Worm (Caenorhabditis elegans): ENCODE data around the gene T10B5.8.

Gene T10B5.8

DNA sequence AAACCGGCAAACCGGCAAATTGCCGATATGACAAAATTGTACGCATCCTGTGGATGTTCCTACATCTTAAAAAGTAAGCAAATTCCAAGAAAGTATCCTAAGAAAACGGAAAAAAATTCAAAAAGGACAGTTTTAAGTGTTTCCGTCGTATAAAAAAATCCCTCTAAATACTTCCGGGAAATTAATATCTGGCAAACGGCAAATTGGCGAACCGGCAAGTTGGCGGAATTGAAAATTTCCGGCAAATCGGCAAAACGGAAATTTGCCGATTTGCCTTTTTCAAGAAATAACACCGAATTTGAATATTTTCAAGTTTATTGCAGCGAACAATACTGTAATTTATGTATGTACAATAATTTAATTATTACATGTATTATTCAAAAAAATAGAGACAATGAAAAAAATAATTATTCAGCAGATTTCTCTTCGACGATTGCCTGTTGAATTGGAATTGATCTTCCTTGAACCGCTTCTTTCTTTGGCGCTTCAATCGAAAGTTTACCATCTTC is 37.8 kb upstream of the T10B5.8 start (continued):
- TF ChIP-seq ama-1 (optimal IDR thresholded peaks at IDR 0.05) (peak; percentile 38), ama-1 (GFP tag; optimal IDR thresholded peaks at IDR 0.05) (no peak), egrh-3 (GFP tag; IDR thresholded peaks at IDR 0.05) (no peak), nhr-179 (tag; optimal IDR thresholded peaks at IDR 0.05) (no peak), F37B4.10 (GFP tag; IDR thresholded peaks at IDR 0.05) (no peak), C17E4.6 (GFP tag; IDR thresholded peaks at IDR 0.05) (no peak), ets-4 (GFP tag; optimal IDR thresholded peaks at IDR 0.05) (no peak), chd-7 (tag; optimal IDR thresholded peaks at IDR 0.05) (no peak), dpff-1 (tag; optimal IDR thresholded peaks at IDR 0.05) (no peak)

DNA sequence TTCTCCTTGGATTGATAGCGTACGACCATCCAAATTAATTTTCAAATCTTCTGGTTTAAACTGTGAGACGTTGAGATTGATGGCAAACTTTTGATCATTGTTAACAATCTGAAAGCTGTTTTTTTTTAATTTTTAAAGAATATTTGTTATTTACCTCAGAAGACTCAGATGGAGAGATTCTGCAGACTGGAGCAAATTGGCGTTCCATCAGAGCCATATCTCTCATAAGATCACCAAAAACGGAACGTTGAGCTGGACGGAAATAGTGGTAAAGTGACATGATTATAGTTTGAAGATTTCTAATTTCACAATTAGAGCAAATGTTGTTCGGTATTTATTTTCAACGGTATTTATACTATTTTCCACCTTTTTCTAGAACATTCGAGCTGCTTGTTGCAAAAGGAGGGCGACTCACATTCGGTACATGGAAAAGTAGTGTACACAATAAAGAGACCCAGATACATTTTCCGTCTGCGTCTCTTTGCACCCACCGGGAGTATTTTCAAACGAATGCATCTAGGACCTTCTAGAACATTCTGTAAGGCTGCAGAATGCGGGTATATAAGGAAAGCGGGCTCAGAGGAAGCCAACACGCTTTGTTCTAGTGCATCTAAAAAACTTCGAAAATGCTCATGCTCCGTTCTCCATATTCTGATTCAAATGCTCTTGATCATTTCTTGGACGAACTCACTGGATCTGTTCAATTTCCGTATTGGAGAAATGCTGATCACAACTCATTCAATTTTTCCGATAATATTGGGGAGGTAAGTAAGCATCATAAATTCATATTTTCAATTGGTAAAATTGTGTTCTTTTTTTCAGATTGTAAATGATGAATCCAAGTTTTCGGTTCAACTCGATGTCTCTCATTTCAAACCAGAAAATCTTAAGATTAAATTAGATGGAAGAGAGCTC is 36.9 kb upstream of the T10B5.8 start, which contains the start of the genes hsp-16.2 and hsp-16.41:
hsp-16.2 (minus strand) TSS at position 313 of the 915 bp plus-strand sequence.
hsp-16.41 (plus strand) TSS at position 534 of the 915 bp plus-strand sequence.
- no peak for TF ChIP-seq ceh-100 (GFP tag; IDR thresholded peaks at IDR 0.05)
- TF ChIP-seq die-1 (tag; optimal IDR thresholded peaks at IDR 0.05) = no peak
- peak; percentile 94 for TF ChIP-seq hmg-1.2 (GFP tag; IDR thresholded peaks at IDR 0.05)
- TF ChIP-seq ZK185.1 (tag; optimal IDR thresholded peaks at IDR 0.05; ENCODE audit: poor library complexity, severe bottlenecking) = no peak
- no peak for TF ChIP-seq F23B12.7 (tag; optimal IDR thresholded peaks at IDR 0.05; ENCODE audit: insufficient read depth)
- peak; percentile 23 for TF ChIP-seq ceh-27 (GFP tag; optimal IDR thresholded peaks at IDR 0.05)
- TF ChIP-seq D2030.7 (GFP tag; IDR thresholded peaks at IDR 0.05) = no peak
- no peak for TF ChIP-seq nhr-80 (tag; optimal IDR thresholded peaks at IDR 0.05)
- TF ChIP-seq F55B11.4 (tag; optimal IDR thresholded peaks at IDR 0.05; ENCODE audit: borderline replicate concordance, insufficient read depth) = no peak
- no peak for TF ChIP-seq sdz-38 (tag; optimal IDR thresholded peaks at IDR 0.05)
- TF ChIP-seq nfyb-1 (GFP tag; IDR thresholded peaks at IDR 0.05) = peak; percentile 72; the same call in 1 of the 2 replicates
- TF ChIP-seq hlh-12 (tag; optimal IDR thresholded peaks at IDR 0.05) = no peak
- no peak for TF ChIP-seq tbx-9 (tag; optimal IDR thresholded peaks at IDR 0.05; ENCODE audit: borderline replicate concordance)
- TF ChIP-seq zfh-2 (GFP tag; conservative IDR thresholded peaks at IDR 0.05) = 0 out of 2 replicates have a peak, but pooled peaks have one; percentile 22
- no peak for TF ChIP-seq egl-44 (GFP tag; IDR thresholded peaks at IDR 0.05)
- peak; percentile 3 for TF ChIP-seq ama-1 (optimal IDR thresholded peaks at IDR 0.05)
- no peak for TF ChIP-seq ama-1 (GFP tag; optimal IDR thresholded peaks at IDR 0.05)
- TF ChIP-seq lin-26 (GFP tag; IDR thresholded peaks at IDR 0.05) = no peak
- TF ChIP-seq K11D2.4 (GFP tag; IDR thresholded peaks at IDR 0.05) = no peak
- TF ChIP-seq sptf-2 (GFP tag; optimal IDR thresholded peaks at IDR 0.05) = no peak
- no peak for TF ChIP-seq lsl-1 (GFP tag; optimal IDR thresholded peaks at IDR 0.05)
- no peak for TF ChIP-seq ztf-18 (tag; optimal IDR thresholded peaks at IDR 0.05)
- TF ChIP-seq madf-8 (GFP tag; conservative IDR thresholded peaks at IDR 0.05) = no peak
- no peak for TF ChIP-seq let-526 (GFP tag; IDR thresholded peaks at IDR 0.05)
- no peak for TF ChIP-seq xnd-1 (tag; optimal IDR thresholded peaks at IDR 0.05)
- no peak for TF ChIP-seq efl-1 (GFP tag; optimal IDR thresholded peaks at IDR 0.05)
- no peak for TF ChIP-seq pbrm-1 (GFP tag; IDR thresholded peaks at IDR 0.05)
- TF ChIP-seq bed-1 (GFP tag; IDR thresholded peaks at IDR 0.05) = no peak
- no peak for TF ChIP-seq nhr-90 (tag; optimal IDR thresholded peaks at IDR 0.05)
- peak; percentile 92 for TF ChIP-seq hsf-1 (GFP tag; IDR thresholded peaks at IDR 0.05)
- no peak for TF ChIP-seq aptf-3 (GFP tag; IDR thresholded peaks at IDR 0.05)
- no peak for TF ChIP-seq mxl-1 (tag; optimal IDR thresholded peaks at IDR 0.05)
- TF ChIP-seq F52B5.7 (tag; optimal IDR thresholded peaks at IDR 0.05) = no peak
- no peak for TF ChIP-seq athp-1 (tag; optimal IDR thresholded peaks at IDR 0.05)
- TF ChIP-seq chd-7 (tag; optimal IDR thresholded peaks at IDR 0.05) = peak; percentile 38
- no peak for TF ChIP-seq ets-4 (GFP tag; optimal IDR thresholded peaks at IDR 0.05)
- no peak for TF ChIP-seq somi-1 (GFP tag; optimal IDR thresholded peaks at IDR 0.05)
- TF ChIP-seq dox-1 (GFP tag; IDR thresholded peaks at IDR 0.05) = peak; percentile 22; the same call in 1 of the 2 replicates
- TF ChIP-seq pha-4 (tag; optimal IDR thresholded peaks at IDR 0.05) = no peak
- no peak for TF ChIP-seq ekl-4 (GFP tag; IDR thresholded peaks at IDR 0.05)
- no peak for TF ChIP-seq rcor-1 (GFP tag; IDR thresholded peaks at IDR 0.05)

Data from whole organism, young adult.